Worm (Caenorhabditis elegans) whole organism, young adult: ENCODE measurements around the gene C36E8.6.

Source experiments
- Y95B8A.8 ChIP-seq: fragments of 200-800 bp; sonication (Bioruptor generic); IDR thresholded peaks from 2 replicates; pipeline ENCODE4 v1.3.6; 2022; ENCODE audit warnings: missing genetic modification reagents, missing genetic modification characterization, missing compliant biosample characterization
- ama-1 ChIP-seq, 3 experiments: fragments of 150-350 bp in 1 of 3; sonication (generic microtip) in 2 of 3; optimal IDR thresholded peaks; 2 replicates each; lab custom pipeline; 2014 to 2018; ENCODE audit warnings: missing biosample characterization in 2 of 3, missing genetic modification characterization in 2 of 3, missing genetic modification reagents in 2 of 3
- nfya-1 ChIP-seq: sonication (generic microtip); optimal IDR thresholded peaks from 2 replicates; lab custom pipeline; 2017; ENCODE audit warnings: antibody characterized with exemption, missing compliant biosample characterization, missing genetic modification characterization, borderline replicate concordance; ENCODE audit not compliant: insufficient read depth
- unc-62 ChIP-seq: fragments of 150-350 bp; optimal IDR thresholded peaks from 2 replicates; lab custom pipeline; 2014; ENCODE audit warnings: missing biosample characterization, missing genetic modification reagents, missing genetic modification characterization

DNA sequence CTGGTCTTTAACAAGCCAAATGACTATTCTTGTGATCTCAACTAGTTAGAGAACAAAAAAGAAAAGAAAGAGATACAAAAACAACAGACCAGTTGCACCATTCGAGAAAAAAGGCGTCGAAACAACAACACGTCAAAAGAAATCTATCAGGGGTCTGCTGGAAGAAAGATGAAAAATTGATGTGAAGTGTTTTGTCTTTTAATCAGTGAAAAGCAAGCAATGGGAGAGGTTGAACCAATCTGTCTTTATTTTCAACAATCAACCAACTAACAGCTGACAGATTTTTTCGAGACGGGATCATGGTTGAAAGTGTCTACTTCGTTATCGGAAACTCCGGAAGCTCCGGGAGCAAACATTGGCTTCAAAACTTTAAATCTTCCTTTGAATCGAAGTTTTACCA lies 6.6 kb downstream of the C36E8.6 start:
- TF ChIP-seq Y95B8A.8: no peak
- TF ChIP-seq unc-62 (GFP tag; lab: Kevin White, UChicago): no peak
- TF ChIP-seq ama-1 (optimal IDR thresholded peaks at IDR 0.05; lab: Kevin White, UChicago): no peak
- TF ChIP-seq ama-1 (GFP tag; optimal IDR thresholded peaks at IDR 0.05; lab: Kevin White, UChicago): no peak
- TF ChIP-seq nfya-1 (tag; lab: Kevin White, UChicago): no peak
